Fruit fly (Drosophila melanogaster) whole organism, embryonic: ENCODE results near the gene Pde6.

Experiments
- Antp ChIP-seq: fragments of 200-800 bp; sonication (Bioruptor generic); optimal IDR thresholded peaks from 3 replicates; lab custom pipeline; 2016; ENCODE audit warnings: missing biosample characterization, missing genetic modification characterization
- Asciz ChIP-seq: fragments of 200-800 bp; sonication (Bioruptor generic); optimal IDR thresholded peaks from 2 replicates; lab custom pipeline; 2017; ENCODE audit warnings: missing biosample characterization, mild to moderate bottlenecking, missing genetic modification characterization, missing genetic modification reagents
- Bgb ChIP-seq: fragments of 200-800 bp; sonication (Bioruptor generic); IDR thresholded peaks from 2 replicates; pipeline ENCODE4 v1.3.6; 2022; ENCODE audit warnings: missing biosample characterization, missing genetic modification characterization; ENCODE audit not compliant: partially characterized antibody
- Blimp-1 ChIP-seq: fragments of 200-800 bp; sonication (Bioruptor generic); optimal IDR thresholded peaks from 3 replicates; lab custom pipeline; 2018; ENCODE audit warnings: missing biosample characterization, missing genetic modification characterization, mild to moderate bottlenecking, moderate library complexity, missing genetic modification reagents
- CG10543 ChIP-seq: fragments of 200-800 bp; sonication (Bioruptor generic); optimal IDR thresholded peaks from 3 replicates; lab custom pipeline; 2017; ENCODE audit warnings: missing biosample characterization, mild to moderate bottlenecking, missing genetic modification characterization, moderate library complexity
- CG12391 ChIP-seq: fragments of 200-800 bp; sonication (Bioruptor generic); optimal IDR thresholded peaks from 3 replicates; lab custom pipeline; 2018; ENCODE audit warnings: missing biosample characterization, mild to moderate bottlenecking, missing genetic modification characterization, moderate library complexity
- CG13424 ChIP-seq: fragments of 200-800 bp; sonication (Bioruptor generic); optimal IDR thresholded peaks from 2 replicates; lab custom pipeline; 2019; ENCODE audit warnings: missing biosample characterization, mild to moderate bottlenecking, missing genetic modification characterization, moderate library complexity
- CG13775 ChIP-seq: fragments of 200-800 bp; sonication (Bioruptor generic); optimal IDR thresholded peaks from 3 replicates; lab custom pipeline; 2017; ENCODE audit warnings: missing biosample characterization, mild to moderate bottlenecking, missing genetic modification characterization
- CG13894 ChIP-seq: fragments of 200-800 bp; sonication (Bioruptor generic); optimal IDR thresholded peaks from 3 replicates; lab custom pipeline; 2018; ENCODE audit warnings: missing biosample characterization, mild to moderate bottlenecking, missing genetic modification characterization, moderate library complexity
- CG15479 ChIP-seq: fragments of 200-800 bp; sonication (Bioruptor generic); optimal IDR thresholded peaks from 3 replicates; lab custom pipeline; 2019; ENCODE audit warnings: missing biosample characterization, mild to moderate bottlenecking, missing genetic modification characterization, moderate library complexity
- CG17328 ChIP-seq: fragments of 200-800 bp; sonication (Bioruptor generic); IDR thresholded peaks from 2 replicates; pipeline ENCODE4 v1.3.6; 2022; ENCODE audit warnings: missing biosample characterization, missing genetic modification characterization
- CG17359 ChIP-seq: fragments of 200-800 bp; sonication (Bioruptor generic); optimal IDR thresholded peaks from 3 replicates; lab custom pipeline; 2018; ENCODE audit warnings: missing biosample characterization, mild to moderate bottlenecking, missing genetic modification characterization, moderate library complexity
- CG18599 ChIP-seq: fragments of 200-800 bp; sonication (Bioruptor generic); optimal IDR thresholded peaks from 3 replicates; lab custom pipeline; 2017; ENCODE audit warnings: missing biosample characterization, missing genetic modification characterization, mild to moderate bottlenecking, moderate library complexity, missing genetic modification reagents
- CG2120 ChIP-seq: fragments of 200-800 bp; sonication (Bioruptor generic); optimal IDR thresholded peaks from 3 replicates; lab custom pipeline; 2016; ENCODE audit warnings: missing biosample characterization, missing genetic modification characterization
- CG32532 ChIP-seq: fragments of 200-800 bp; sonication (Bioruptor generic); IDR thresholded peaks from 2 replicates; pipeline ENCODE4 v1.3.6; 2022; ENCODE audit warnings: missing biosample characterization, missing genetic modification characterization
- CG4328 ChIP-seq: fragments of 200-800 bp; sonication (Bioruptor generic); optimal IDR thresholded peaks from 3 replicates; lab custom pipeline; 2017; ENCODE audit warnings: missing biosample characterization, missing genetic modification reagents, missing genetic modification characterization
- CG43689 ChIP-seq: fragments of 200-800 bp; sonication (Bioruptor generic); IDR thresholded peaks from 2 replicates; pipeline ENCODE4 v1.3.6; 2022; ENCODE audit warnings: missing biosample characterization, missing genetic modification characterization
- CG7839 ChIP-seq: fragments of 200-800 bp; sonication (Bioruptor generic); optimal IDR thresholded peaks from 3 replicates; lab custom pipeline; 2018; ENCODE audit warnings: missing biosample characterization, mild to moderate bottlenecking, missing genetic modification characterization, moderate library complexity
- CG8281 ChIP-seq: fragments of 200-800 bp; sonication (Bioruptor generic); optimal IDR thresholded peaks from 2 replicates; lab custom pipeline; 2018; ENCODE audit warnings: missing biosample characterization, mild to moderate bottlenecking, missing genetic modification characterization, moderate library complexity
- CG9817 ChIP-seq: fragments of 200-800 bp; sonication (Bioruptor generic); optimal IDR thresholded peaks from 2 replicates; lab custom pipeline; 2018; ENCODE audit warnings: missing biosample characterization, mild to moderate bottlenecking, missing genetic modification characterization, moderate library complexity
- CoRest ChIP-seq: fragments of 200-800 bp; sonication (Bioruptor generic); optimal IDR thresholded peaks from 3 replicates; lab custom pipeline; 2018; ENCODE audit warnings: missing biosample characterization, mild to moderate bottlenecking, missing genetic modification characterization, moderate library complexity
- Fer1 ChIP-seq: fragments of 200-800 bp; sonication (Bioruptor generic); optimal IDR thresholded peaks from 2 replicates; lab custom pipeline; 2017; ENCODE audit warnings: missing biosample characterization, mild to moderate bottlenecking, missing genetic modification characterization
- Gsc ChIP-seq: fragments of 200-800 bp; sonication (Bioruptor generic); IDR thresholded peaks from 2 replicates; pipeline ENCODE4 v1.3.6; 2022; ENCODE audit warnings: missing biosample characterization, missing genetic modification characterization
- Hmr ChIP-seq: fragments of 200-800 bp; sonication (Bioruptor generic); optimal IDR thresholded peaks from 3 replicates; lab custom pipeline; 2017; ENCODE audit warnings: mild to moderate bottlenecking, missing biosample characterization, missing genetic modification reagents, missing genetic modification characterization
- Meics ChIP-seq: fragments of 200-800 bp; sonication (Bioruptor generic); optimal IDR thresholded peaks from 2 replicates; lab custom pipeline; 2017; ENCODE audit warnings: missing biosample characterization, mild to moderate bottlenecking, missing genetic modification characterization
- Mrtf ChIP-seq: fragments of 200-800 bp; sonication (Bioruptor generic); IDR thresholded peaks from 3 replicates; pipeline ENCODE4 v1.3.6; 2022; ENCODE audit warnings: missing biosample characterization, missing genetic modification characterization
- NfI ChIP-seq: fragments of 200-800 bp; sonication (Bioruptor generic); optimal IDR thresholded peaks from 3 replicates; lab custom pipeline; 2018; ENCODE audit warnings: missing biosample characterization, mild to moderate bottlenecking, missing genetic modification characterization, moderate library complexity
- PHDP ChIP-seq: fragments of 200-800 bp; sonication (Bioruptor generic); optimal IDR thresholded peaks from 3 replicates; lab custom pipeline; 2018; ENCODE audit warnings: missing biosample characterization, mild to moderate bottlenecking, missing genetic modification characterization, moderate library complexity
- Rfx ChIP-seq: fragments of 200-800 bp; sonication (Bioruptor generic); IDR thresholded peaks from 2 replicates; pipeline ENCODE4 v1.3.6; 2022; ENCODE audit warnings: missing biosample characterization, missing genetic modification characterization
- Sry-δ ChIP-seq: fragments of 200-800 bp; sonication (Bioruptor generic); optimal IDR thresholded peaks from 2 replicates; lab custom pipeline; 2016; ENCODE audit warnings: missing biosample characterization, missing genetic modification characterization
- bigmax ChIP-seq: fragments of 200-800 bp; sonication (Bioruptor generic); optimal IDR thresholded peaks from 2 replicates; lab custom pipeline; 2018; ENCODE audit warnings: missing biosample characterization, mild to moderate bottlenecking, missing genetic modification characterization
- bsh ChIP-seq, 2 experiments: fragments of 200-800 bp; sonication (Bioruptor generic); optimal IDR thresholded peaks; 2 replicates each; lab custom pipeline; 2017 to 2018; ENCODE audit warnings: mild to moderate bottlenecking in 2 of 2, missing biosample characterization in 2 of 2, missing genetic modification characterization in 2 of 2, moderate library complexity in 1 of 2
- caup ChIP-seq: fragments of 200-800 bp; sonication (Bioruptor generic); optimal IDR thresholded peaks from 3 replicates; lab custom pipeline; 2017; ENCODE audit warnings: missing biosample characterization, mild to moderate bottlenecking, missing genetic modification characterization, moderate library complexity; ENCODE audit not compliant: severe bottlenecking
- cg ChIP-seq: fragments of 200-800 bp; sonication (Bioruptor generic); optimal IDR thresholded peaks from 3 replicates; lab custom pipeline; 2019; ENCODE audit warnings: missing biosample characterization, mild to moderate bottlenecking, missing genetic modification characterization, moderate library complexity
- dpn ChIP-seq, 2 experiments: fragments of 200-800 bp; sonication (Bioruptor generic); optimal IDR thresholded peaks; 3 replicates each; lab custom pipeline; 2016; ENCODE audit warnings: missing biosample characterization in 2 of 2, missing genetic modification characterization in 2 of 2
- exex ChIP-seq: fragments of 200-800 bp; sonication (Bioruptor generic); optimal IDR thresholded peaks from 4 replicates; lab custom pipeline; 2018; ENCODE audit warnings: missing biosample characterization, mild to moderate bottlenecking, missing genetic modification characterization, moderate library complexity
- fu2 ChIP-seq: fragments of 200-800 bp; sonication (Bioruptor generic); optimal IDR thresholded peaks from 2 replicates; lab custom pipeline; 2016; ENCODE audit warnings: missing biosample characterization, missing genetic modification characterization
- grau ChIP-seq: fragments of 200-800 bp; optimal IDR thresholded peaks from 3 replicates; lab custom pipeline; 2019; ENCODE audit warnings: missing biosample characterization, mild to moderate bottlenecking, missing genetic modification characterization, moderate library complexity
- gsb ChIP-seq: fragments of 200-800 bp; sonication (Bioruptor generic); IDR thresholded peaks from 2 replicates; pipeline ENCODE4 v1.3.6; 2022; ENCODE audit warnings: missing biosample characterization, missing genetic modification characterization
- hbn ChIP-seq: fragments of 200-800 bp; sonication (Bioruptor generic); IDR thresholded peaks from 2 replicates; pipeline ENCODE4 v1.3.6; 2022; ENCODE audit warnings: missing biosample characterization, missing genetic modification characterization; ENCODE audit not compliant: partially characterized antibody
- hkb ChIP-seq, 2 experiments: fragments of 200-800 bp in 1 of 2; fragments of >200 bp in 1 of 2; sonication (Bioruptor generic) in 1 of 2; IDR thresholded peaks in 1 of 2; optimal IDR thresholded peaks in 1 of 2; 2 replicates each; pipeline versions ENCODE4 v1.3.6 to Lab custom; 2017 to 2022; ENCODE audit warnings: missing biosample characterization in 1 of 2, missing genetic modification characterization in 1 of 2
- ken ChIP-seq: fragments of 200-800 bp; sonication (Bioruptor generic); IDR thresholded peaks from 3 replicates; pipeline ENCODE4 v1.3.6; 2022; ENCODE audit warnings: missing biosample characterization, missing genetic modification characterization
- lbe ChIP-seq: fragments of 200-800 bp; sonication (Bioruptor generic); optimal IDR thresholded peaks from 2 replicates; lab custom pipeline; 2016; ENCODE audit warnings: missing biosample characterization, mild to moderate bottlenecking, missing genetic modification characterization
- mirr ChIP-seq: fragments of 200-800 bp; sonication (Bioruptor generic); optimal IDR thresholded peaks from 3 replicates; lab custom pipeline; 2018; ENCODE audit warnings: missing biosample characterization, mild to moderate bottlenecking, missing genetic modification characterization
- ranshi ChIP-seq: fragments of 200-800 bp; sonication (Bioruptor generic); IDR thresholded peaks from 2 replicates; pipeline ENCODE4 v1.3.6; 2022; ENCODE audit warnings: missing biosample characterization, missing genetic modification characterization
- slbo ChIP-seq: fragments of 200-800 bp; sonication (Bioruptor generic); IDR thresholded peaks from 2 replicates; pipeline ENCODE4 v1.3.6; 2022; ENCODE audit warnings: missing biosample characterization, missing genetic modification characterization
- tx ChIP-seq: fragments of 200-800 bp; sonication (Bioruptor generic); optimal IDR thresholded peaks from 2 replicates; lab custom pipeline; 2016; ENCODE audit warnings: missing biosample characterization, missing genetic modification characterization

The Pde6 gene

dm6 chr3R:14568501-14569137 lies 10.5 kb upstream of the Pde6 start, which contains the start of gene CG8066 (continued):
- TF ChIP-seq dpn (GFP tag; optimal IDR thresholded peaks at IDR 0.05; lab: Kevin White, UChicago), result peak in 1 of 2 experiments; percentile 9
- TF ChIP-seq CG15479 (GFP tag; lab: Kevin White, UChicago), result no peak
- peak; percentile 22 for TF ChIP-seq CG7839 (tag; lab: Kevin White, UChicago)
- no peak for TF ChIP-seq CG8281
- TF ChIP-seq CG18599 (GFP tag; lab: Kevin White, UChicago), result peak; percentile 49
- peak in 1 of 2 experiments; percentile 25 for TF ChIP-seq bsh (GFP tag; optimal IDR thresholded peaks at IDR 0.05; lab: Kevin White, UChicago)
- TF ChIP-seq ranshi (GFP tag; lab: Robert Waterston, UW), result 0 out of 2 replicates have a peak, but pooled peaks have one; percentile 15
- no peak for TF ChIP-seq gsb (GFP tag; lab: Robert Waterston, UW)
- peak; percentile 32 for TF ChIP-seq Sry-δ (GFP tag; lab: Kevin White, UChicago)
- peak; percentile 4; the same call in 1 of the 2 replicates for TF ChIP-seq Rfx
- TF ChIP-seq Hmr (GFP tag; lab: Kevin White, UChicago), result peak; percentile 49
- TF ChIP-seq Bgb (GFP tag; lab: Robert Waterston, UW), result peak; percentile 15; the same call in 1 of the 2 replicates
- TF ChIP-seq tx (GFP tag; lab: Kevin White, UChicago), result no peak
- peak; percentile 19 for TF ChIP-seq lbe (GFP tag; lab: Kevin White, UChicago)
- TF ChIP-seq grau, result peak; percentile 7
- TF ChIP-seq CG13894, result peak; percentile 37
- peak; percentile 58 for TF ChIP-seq cg (GFP tag; lab: Kevin White, UChicago)
- peak; percentile 15 for TF ChIP-seq Asciz (GFP tag; lab: Kevin White, UChicago)
- peak; percentile 45; the same call in 1 of the 2 replicates for TF ChIP-seq slbo (GFP tag; lab: Robert Waterston, UW)
- TF ChIP-seq CG9817 (tag; lab: Kevin White, UChicago), result peak; percentile 1
- peak; percentile 15 for TF ChIP-seq Blimp-1
- 0 out of 3 replicates have a peak, but pooled peaks have one; percentile 23 for TF ChIP-seq ken (GFP tag; lab: Robert Waterston, UW)
- peak; percentile 2 for TF ChIP-seq CG13775 (GFP tag; lab: Kevin White, UChicago)
- TF ChIP-seq NfI (GFP tag; lab: Kevin White, UChicago), result peak; percentile 4
- TF ChIP-seq exex (tag; lab: Kevin White, UChicago), result peak; percentile 60
- TF ChIP-seq CoRest, result peak; percentile 11
- no peak for TF ChIP-seq Antp (GFP tag; lab: Kevin White, UChicago)
- no peak for TF ChIP-seq Gsc
- TF ChIP-seq CG17328, result no peak
- peak; percentile 44 for TF ChIP-seq hbn
- no peak for TF ChIP-seq Mrtf (GFP tag; lab: Robert Waterston, UW)
- peak; percentile 39 for TF ChIP-seq bigmax (GFP tag; lab: Kevin White, UChicago)
- TF ChIP-seq CG12391 (tag; lab: Kevin White, UChicago), result peak; percentile 25
- peak; percentile 15 for TF ChIP-seq CG17359 (tag; lab: Kevin White, UChicago)
- peak; percentile 11 for TF ChIP-seq mirr (GFP tag; lab: Kevin White, UChicago)
- TF ChIP-seq CG4328 (GFP tag; lab: Kevin White, UChicago), result peak; percentile 30
- no peak for TF ChIP-seq fu2
- peak; percentile 39 for TF ChIP-seq PHDP
- TF ChIP-seq CG43689 (GFP tag; lab: Robert Waterston, UW), result no peak
- TF ChIP-seq CG32532 (GFP tag; lab: Robert Waterston, UW), result no peak
- TF ChIP-seq CG2120, result peak; percentile 46
- no peak for TF ChIP-seq hkb (optimal IDR thresholded peaks at IDR 0.05; lab: Kevin White, UChicago)
- 0 out of 2 replicates have a peak, but pooled peaks have one; percentile 21 for TF ChIP-seq hkb (GFP tag; IDR thresholded peaks at IDR 0.05; lab: Robert Waterston, UW)
- peak; percentile 44 for TF ChIP-seq Fer1 (GFP tag; lab: Kevin White, UChicago)
- TF ChIP-seq Meics (GFP tag; lab: Kevin White, UChicago), result peak; percentile 36
- peak; percentile 38 for TF ChIP-seq CG13424
- peak; percentile 46 for TF ChIP-seq caup
- TF ChIP-seq CG10543 (GFP tag; lab: Kevin White, UChicago), result peak; percentile 55
